Fruit fly (Drosophila melanogaster): Measurements from ENCODE around the gene CG5567.

DNA sequence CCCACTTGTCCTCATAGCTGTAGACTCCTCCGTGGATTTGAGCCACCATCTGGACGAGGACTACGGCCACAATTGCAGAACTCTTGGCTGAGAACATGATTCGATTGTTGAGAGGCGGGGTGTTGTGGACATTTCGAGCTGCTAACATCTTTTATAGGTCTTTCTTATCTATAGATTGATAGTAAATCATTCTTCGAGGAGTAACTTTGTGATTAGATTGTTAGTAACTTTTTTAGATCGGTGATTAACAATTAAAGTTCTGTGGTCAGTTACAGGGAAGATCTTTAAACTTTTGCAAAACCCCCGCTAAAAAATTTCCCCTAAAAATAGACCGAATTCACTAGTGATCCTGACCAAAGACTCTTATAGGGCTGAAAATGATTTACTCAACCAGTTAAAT is 43.2 kb upstream of the CG5567 start, which contains the start of gene CG16775:
- no peak for TF ChIP-seq CG34367 (tag; optimal IDR thresholded peaks at IDR 0.05)
- no peak for TF ChIP-seq EcR (GFP tag; optimal IDR thresholded peaks at IDR 0.05)
- no peak for TF ChIP-seq Ets98B (GFP tag; IDR thresholded peaks at IDR 0.05)
- no peak for TF ChIP-seq fd96Ca (GFP tag; IDR thresholded peaks at IDR 0.05)
- no peak for TF ChIP-seq CG32121 (GFP tag; IDR thresholded peaks at IDR 0.05)
- no peak for TF ChIP-seq Pif1A (GFP tag; optimal IDR thresholded peaks at IDR 0.05)
- no peak for TF ChIP-seq CG14655 (GFP tag; optimal IDR thresholded peaks at IDR 0.05)
- no peak for TF ChIP-seq rn (GFP tag; IDR thresholded peaks at IDR 0.05)
- TF ChIP-seq D1 (tag; optimal IDR thresholded peaks at IDR 0.05): no peak
- no peak for TF ChIP-seq Pif1B (GFP tag; optimal IDR thresholded peaks at IDR 0.05)

All from whole organism, pupa.